Worm (Caenorhabditis elegans) whole organism, young adult: ENCODE measurements around the gene exos-1.

ENCODE experiments used
- K12H6.12 ChIP-seq: fragments of 200-800 bp; sonication (Bioruptor generic); optimal IDR thresholded peaks from 2 replicates; lab custom pipeline; 2018; ENCODE audit warnings: mild to moderate bottlenecking, missing genetic modification characterization, missing compliant biosample characterization
- dpl-1 ChIP-seq: fragments of 150-350 bp; optimal IDR thresholded peaks from 2 replicates; lab custom pipeline; 2014; ENCODE audit warnings: missing biosample characterization, missing genetic modification reagents, missing genetic modification characterization
- ets-4 ChIP-seq: fragments of 200-800 bp; sonication (Bioruptor generic); optimal IDR thresholded peaks from 2 replicates; lab custom pipeline; 2018; ENCODE audit warnings: mild to moderate bottlenecking, missing genetic modification characterization, missing compliant biosample characterization
- lin-35 ChIP-seq, 3 experiments: fragments of 150-350 bp in 2 of 3; sonication (generic microtip) in 1 of 3; optimal IDR thresholded peaks; 2 replicates each; lab custom pipeline; 2014 to 2018; ENCODE audit warnings: missing biosample characterization in 3 of 3, missing genetic modification characterization in 3 of 3, missing genetic modification reagents in 3 of 3
- lsy-27 ChIP-seq: sonication (generic microtip); optimal IDR thresholded peaks from 2 replicates; lab custom pipeline; 2017; ENCODE audit warnings: missing genetic modification characterization, mild to moderate bottlenecking, missing compliant biosample characterization, antibody characterized with exemption, missing genotype, borderline replicate concordance; ENCODE audit not compliant: insufficient read depth
- nfya-1 ChIP-seq: sonication (generic microtip); optimal IDR thresholded peaks from 2 replicates; lab custom pipeline; 2017; ENCODE audit warnings: antibody characterized with exemption, missing compliant biosample characterization, missing genetic modification characterization, borderline replicate concordance; ENCODE audit not compliant: insufficient read depth
- nhr-179 ChIP-seq: sonication (generic microtip); optimal IDR thresholded peaks from 2 replicates; lab custom pipeline; 2016; ENCODE audit warnings: mild to moderate bottlenecking, missing genetic modification characterization, missing compliant biosample characterization
- nhr-80 ChIP-seq: sonication (generic microtip); optimal IDR thresholded peaks from 2 replicates; lab custom pipeline; 2016; ENCODE audit warnings: missing genetic modification characterization, missing compliant biosample characterization
- pha-4 ChIP-seq: fragments of 150-350 bp; sonication (generic microtip); optimal IDR thresholded peaks from 2 replicates; lab custom pipeline; 2014; ENCODE audit warnings: missing biosample characterization, missing genetic modification reagents, missing genetic modification characterization
- snpc-4 ChIP-seq, 5 experiments: fragments of 150-350 bp in 1 of 5; sonication (generic microtip) in 4 of 5; optimal IDR thresholded peaks; 2 replicates each; lab custom pipeline; 2014 to 2018; ENCODE audit warnings: missing genetic modification characterization in 5 of 5, missing biosample characterization in 3 of 5, antibody characterized with exemption in 2 of 5, mild to moderate bottlenecking in 2 of 5, missing compliant biosample characterization in 2 of 5, missing genotype in 2 of 5, moderate library complexity in 2 of 5, missing genetic modification reagents in 1 of 5
- unc-62 ChIP-seq: fragments of 150-350 bp; optimal IDR thresholded peaks from 2 replicates; lab custom pipeline; 2014; ENCODE audit warnings: missing biosample characterization, missing genetic modification reagents, missing genetic modification characterization
- ztf-22 ChIP-seq: fragments of 200-800 bp; sonication (Bioruptor generic); optimal IDR thresholded peaks from 2 replicates; lab custom pipeline; 2018; ENCODE audit warnings: mild to moderate bottlenecking, missing genetic modification characterization, moderate library complexity, missing compliant biosample characterization

DNA sequence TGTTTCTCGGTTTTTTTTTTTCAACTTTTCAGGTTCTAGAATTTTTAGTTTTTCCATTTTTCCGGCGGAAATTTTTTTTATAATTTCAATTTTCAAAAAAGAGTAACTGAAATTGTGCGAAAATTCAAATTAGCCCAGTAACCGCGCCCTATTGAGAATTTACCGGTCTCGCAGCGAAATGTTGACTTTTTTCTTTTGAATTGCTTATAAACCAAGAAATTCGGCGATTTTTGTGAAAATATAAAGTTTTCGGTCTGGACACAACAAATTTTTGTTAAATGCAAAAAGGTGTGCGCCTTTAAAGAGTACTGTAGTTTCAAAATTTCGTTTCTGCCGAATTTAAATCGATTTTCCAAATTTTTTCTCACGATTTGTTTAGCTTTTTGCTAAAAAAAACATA, 1.8 kb downstream of the exos-1 start:
- TF ChIP-seq snpc-4 (GFP tag; optimal IDR thresholded peaks at IDR 0.05; lab: Kevin White, UChicago) (no peak), snpc-4 (tag; optimal IDR thresholded peaks at IDR 0.05; lab: Kevin White, UChicago) (no peak), lin-35 (GFP tag; optimal IDR thresholded peaks at IDR 0.05; lab: Kevin White, UChicago) (no peak), nfya-1 (tag; lab: Kevin White, UChicago) (no peak), pha-4 (tag; lab: Kevin White, UChicago) (no peak), nhr-179 (tag; lab: Kevin White, UChicago) (no peak), lsy-27 (tag; lab: Kevin White, UChicago) (no peak), ets-4 (GFP tag; lab: Kevin White, UChicago) (no peak), unc-62 (GFP tag; lab: Kevin White, UChicago) (no peak), ztf-22 (no peak), dpl-1 (no peak), K12H6.12 (no peak), nhr-80 (no peak)
